Fruit fly (Drosophila melanogaster): ENCODE results near the gene RpS27.

RpS27 gene

DNA sequence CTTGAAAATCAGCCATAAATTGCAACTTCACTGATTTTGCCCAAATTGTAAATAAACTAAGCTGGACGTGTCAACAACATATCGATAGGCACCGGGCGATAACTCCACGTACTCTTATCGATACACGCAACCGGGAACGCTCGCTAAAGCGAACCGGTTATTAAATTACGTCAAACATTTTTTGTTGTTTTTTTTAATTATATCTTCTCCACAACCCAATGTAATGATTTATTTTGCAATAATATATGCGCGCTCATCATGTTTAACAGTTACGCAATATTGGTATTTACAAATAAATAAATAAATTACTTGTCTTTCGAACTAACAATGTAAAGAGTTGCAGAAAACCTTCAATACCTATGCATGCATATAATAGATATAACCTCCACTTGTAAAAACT, 32.2 kb downstream of the RpS27 start, which contains the start of gene Saysd1 (continued):
- TF ChIP-seq Chrac-16 (GFP tag; optimal IDR thresholded peaks at IDR 0.05) (no peak), hkb (optimal IDR thresholded peaks at IDR 0.05) (no peak), hkb (GFP tag; IDR thresholded peaks at IDR 0.05) (no peak; the same call in 1 of the 2 replicates), ken (GFP tag; IDR thresholded peaks at IDR 0.05) (no peak), CG18476 (GFP tag; optimal IDR thresholded peaks at IDR 0.05) (peak; percentile 11), tll (GFP tag; optimal IDR thresholded peaks at IDR 0.05) (no peak), CG5180 (GFP tag; optimal IDR thresholded peaks at IDR 0.05) (no peak), Rfx (GFP tag; IDR thresholded peaks at IDR 0.05) (peak; percentile 79), CG9932 (GFP tag; IDR thresholded peaks at IDR 0.05) (no peak), crc (GFP tag; optimal IDR thresholded peaks at IDR 0.05) (no peak), HLH4C (GFP tag; IDR thresholded peaks at IDR 0.05; ENCODE audit: partially characterized antibody) (peak; percentile 90), btn (GFP tag; optimal IDR thresholded peaks at IDR 0.05) (no peak), cas (GFP tag; IDR thresholded peaks at IDR 0.05) (no peak), CG6683 (GFP tag; optimal IDR thresholded peaks at IDR 0.05) (no peak), grau (tag; optimal IDR thresholded peaks at IDR 0.05) (peak; percentile 71), hbn (GFP tag; IDR thresholded peaks at IDR 0.05; ENCODE audit: partially characterized antibody) (peak; percentile 78), CG7963 (GFP tag; IDR thresholded peaks at IDR 0.05; ENCODE audit: partially characterized antibody) (peak; percentile 90), tio (GFP tag; optimal IDR thresholded peaks at IDR 0.05) (no peak), CG18011 (GFP tag; optimal IDR thresholded peaks at IDR 0.05) (no peak), Hmx (GFP tag; optimal IDR thresholded peaks at IDR 0.05) (peak; percentile 10), CG16779 (GFP tag; IDR thresholded peaks at IDR 0.05) (no peak), disco-r (GFP tag; optimal IDR thresholded peaks at IDR 0.05) (no peak), usp (GFP tag; optimal IDR thresholded peaks at IDR 0.05) (no peak), CG8924 (tag; optimal IDR thresholded peaks at IDR 0.05) (no peak), maf-S (GFP tag; optimal IDR thresholded peaks at IDR 0.05) (no peak), Atf6 (GFP tag; IDR thresholded peaks at IDR 0.05) (no peak), Ssrp (tag; optimal IDR thresholded peaks at IDR 0.05) (no peak), Taf1 (GFP tag; IDR thresholded peaks at IDR 0.05) (no peak), PHDP (tag; optimal IDR thresholded peaks at IDR 0.05) (peak; percentile 7), gro (GFP tag; optimal IDR thresholded peaks at IDR 0.05) (no peak), CG1602 (GFP tag; optimal IDR thresholded peaks at IDR 0.05) (no peak), trh (GFP tag; optimal IDR thresholded peaks at IDR 0.05) (no peak), Doc3 (GFP tag; IDR thresholded peaks at IDR 0.05; ENCODE audit: partially characterized antibody) (peak; percentile 87), da (GFP tag; optimal IDR thresholded peaks at IDR 0.05) (no peak), CG4404 (GFP tag; IDR thresholded peaks at IDR 0.05) (no peak), Aef1 (GFP tag; IDR thresholded peaks at IDR 0.05) (peak; percentile 19; the same call in 1 of the 3 replicates), CG11560 (tag; IDR thresholded peaks at IDR 0.05) (no peak), exex (tag; optimal IDR thresholded peaks at IDR 0.05) (peak; percentile 9), Eip74EF (GFP tag; optimal IDR thresholded peaks at IDR 0.05) (no peak), Ets65A (GFP tag) (peak; percentile 50), ttk (GFP tag; IDR thresholded peaks at IDR 0.05) (no peak), pb (GFP tag; optimal IDR thresholded peaks at IDR 0.05) (peak; percentile 7), CrebB (tag; optimal IDR thresholded peaks at IDR 0.05) (no peak), prd (optimal IDR thresholded peaks at IDR 0.05) (no peak), prd (GFP tag; IDR thresholded peaks at IDR 0.05) (peak; percentile 48), CG17802 (tag; optimal IDR thresholded peaks at IDR 0.05) (no peak), CG10543 (GFP tag; optimal IDR thresholded peaks at IDR 0.05) (peak; percentile 41), CG14667 (GFP tag; IDR thresholded peaks at IDR 0.05) (no peak), CG6765 (GFP tag; optimal IDR thresholded peaks at IDR 0.05) (no peak), sna (GFP tag; IDR thresholded peaks at IDR 0.05; ENCODE audit: partially characterized antibody) (peak; percentile 88), Hr51 (GFP tag; optimal IDR thresholded peaks at IDR 0.05) (peak in 1 of 2 experiments; percentile 11), pnt (GFP tag; optimal IDR thresholded peaks at IDR 0.05) (no peak)

All from whole organism, embryonic.